Fruit fly (Drosophila melanogaster) whole organism, prepupa: Measurements from ENCODE around the gene Hecw.

Experiments
- CG1621 ChIP-seq: fragments of 200-800 bp; sonication (Bioruptor generic); optimal IDR thresholded peaks from 3 replicates; lab custom pipeline; 2018; ENCODE audit warnings: missing biosample characterization, mild to moderate bottlenecking, missing genetic modification characterization
- CG16779 ChIP-seq: fragments of 200-800 bp; sonication (Bioruptor generic); optimal IDR thresholded peaks from 3 replicates; lab custom pipeline; 2017; ENCODE audit warnings: missing biosample characterization, mild to moderate bottlenecking, missing genetic modification characterization
- CG3032 ChIP-seq: fragments of 200-800 bp; optimal IDR thresholded peaks from 2 replicates; lab custom pipeline; 2019; ENCODE audit warnings: missing biosample characterization, mild to moderate bottlenecking, missing genetic modification characterization, moderate library complexity
- CG6792 ChIP-seq: fragments of 200-800 bp; sonication (Bioruptor generic); optimal IDR thresholded peaks from 3 replicates; lab custom pipeline; 2016; ENCODE audit warnings: missing biosample characterization, missing genetic modification characterization
- Hr39 ChIP-seq: fragments of 200-800 bp; sonication (Bioruptor generic); optimal IDR thresholded peaks from 2 replicates; lab custom pipeline; 2016; ENCODE audit warnings: missing biosample characterization, missing genetic modification characterization
- Smox ChIP-seq: fragments of 200-800 bp; sonication (Bioruptor generic); optimal IDR thresholded peaks from 3 replicates; lab custom pipeline; 2016; ENCODE audit warnings: missing biosample characterization, missing genetic modification characterization
- Sox15 ChIP-seq: fragments of 200-800 bp; sonication (Bioruptor generic); optimal IDR thresholded peaks from 3 replicates; lab custom pipeline; 2016; ENCODE audit warnings: missing biosample characterization, missing genetic modification characterization
- achi ChIP-seq: fragments of 200-800 bp; sonication (Bioruptor generic); optimal IDR thresholded peaks from 3 replicates; lab custom pipeline; 2016; ENCODE audit warnings: missing biosample characterization, missing genetic modification characterization
- cyc ChIP-seq: fragments of 200-800 bp; sonication (Bioruptor generic); optimal IDR thresholded peaks from 3 replicates; lab custom pipeline; 2016; ENCODE audit warnings: missing biosample characterization, missing genetic modification characterization
- esn ChIP-seq: fragments of 200-800 bp; sonication (Bioruptor generic); optimal IDR thresholded peaks from 2 replicates; lab custom pipeline; 2016; ENCODE audit warnings: missing biosample characterization, mild to moderate bottlenecking, missing genetic modification characterization, moderate library complexity
- ss ChIP-seq, 2 experiments: fragments of 200-800 bp; sonication (Bioruptor generic); optimal IDR thresholded peaks; 2 replicates in 1 of 2; 3 replicates in 1 of 2; lab custom pipeline; 2017 to 2018; ENCODE audit warnings: mild to moderate bottlenecking in 2 of 2, missing biosample characterization in 2 of 2, missing genetic modification characterization in 2 of 2, moderate library complexity in 1 of 2

- TF ChIP-seq CG1621 (tag; lab: Kevin White, UChicago) = no peak
- TF ChIP-seq ss (GFP tag; optimal IDR thresholded peaks at IDR 0.05; lab: Kevin White, UChicago) = peak; percentile 52 to 72
- TF ChIP-seq Smox = no peak
- TF ChIP-seq CG16779 (tag; lab: Kevin White, UChicago) = no peak
- no peak for TF ChIP-seq CG6792 (GFP tag; lab: Kevin White, UChicago)
- TF ChIP-seq cyc (GFP tag; lab: Kevin White, UChicago) = no peak
- TF ChIP-seq achi (GFP tag; lab: Kevin White, UChicago) = no peak
- TF ChIP-seq CG3032 (tag; lab: Kevin White, UChicago) = no peak
- TF ChIP-seq Sox15 (GFP tag; lab: Kevin White, UChicago) = no peak
- TF ChIP-seq Hr39 = no peak
- no peak for TF ChIP-seq esn (GFP tag; lab: Kevin White, UChicago)
Observed at dm6 chrX:9580544-9580943, 28.2 kb upstream of the Hecw start.
